Fruit fly (Drosophila melanogaster) whole organism, embryonic: ENCODE measurements around the gene CG7810.

ENCODE experiments used
- Abd-B ChIP-seq: fragments of 200-800 bp; sonication (Bioruptor generic); optimal IDR thresholded peaks from 2 replicates; lab custom pipeline; 2018; ENCODE audit warnings: missing biosample characterization, mild to moderate bottlenecking, missing genetic modification characterization, moderate library complexity
- Atf3 ChIP-seq: fragments of 200-800 bp; sonication (Bioruptor generic); optimal IDR thresholded peaks from 3 replicates; lab custom pipeline; 2016; ENCODE audit warnings: missing biosample characterization, missing genetic modification characterization
- Atf6 ChIP-seq: fragments of 200-800 bp; sonication (Bioruptor generic); IDR thresholded peaks from 2 replicates; pipeline ENCODE4 v1.3.6; 2022; ENCODE audit warnings: missing biosample characterization, missing genetic modification characterization
- Blimp-1 ChIP-seq: fragments of 200-800 bp; sonication (Bioruptor generic); optimal IDR thresholded peaks from 3 replicates; lab custom pipeline; 2018; ENCODE audit warnings: missing biosample characterization, missing genetic modification characterization, mild to moderate bottlenecking, moderate library complexity, missing genetic modification reagents
- CG12236 ChIP-seq: fragments of 200-800 bp; sonication (Bioruptor generic); optimal IDR thresholded peaks from 2 replicates; lab custom pipeline; 2016; ENCODE audit warnings: missing biosample characterization, missing genetic modification characterization
- CG12299 ChIP-seq: fragments of 200-800 bp; sonication (Bioruptor generic); optimal IDR thresholded peaks from 2 replicates; lab custom pipeline; 2018; ENCODE audit warnings: missing biosample characterization, mild to moderate bottlenecking, missing genetic modification characterization
- CG18764 ChIP-seq: fragments of 200-800 bp; sonication (Bioruptor generic); optimal IDR thresholded peaks from 3 replicates; lab custom pipeline; 2016; ENCODE audit warnings: missing biosample characterization, missing genetic modification characterization
- CG2199 ChIP-seq: fragments of 200-800 bp; sonication (Bioruptor generic); IDR thresholded peaks from 3 replicates; pipeline ENCODE4 v1.3.6; 2022; ENCODE audit warnings: missing biosample characterization, missing genetic modification characterization
- CG2889 ChIP-seq: fragments of 200-800 bp; sonication (Bioruptor generic); IDR thresholded peaks from 3 replicates; pipeline ENCODE4 v1.3.6; 2022; ENCODE audit warnings: missing biosample characterization, missing genetic modification characterization
- CG32772 ChIP-seq: fragments of 200-800 bp; sonication (Bioruptor generic); IDR thresholded peaks from 2 replicates; pipeline ENCODE4 v1.3.6; 2022; ENCODE audit warnings: missing biosample characterization, missing genetic modification characterization
- CG4282 ChIP-seq: fragments of 200-800 bp; sonication (Bioruptor generic); optimal IDR thresholded peaks from 2 replicates; lab custom pipeline; 2016; ENCODE audit warnings: missing biosample characterization, missing genetic modification characterization
- CG4820 ChIP-seq: fragments of 200-800 bp; sonication (Bioruptor generic); optimal IDR thresholded peaks from 3 replicates; lab custom pipeline; 2016; ENCODE audit warnings: missing biosample characterization, missing genetic modification characterization
- CG6254 ChIP-seq: fragments of 200-800 bp; sonication (Bioruptor generic); optimal IDR thresholded peaks from 3 replicates; lab custom pipeline; 2017; ENCODE audit warnings: mild to moderate bottlenecking, missing biosample characterization, missing genetic modification reagents, missing genetic modification characterization
- CG6272 ChIP-seq: fragments of 200-800 bp; sonication (Bioruptor generic); IDR thresholded peaks from 2 replicates; pipeline ENCODE4 v1.3.6; 2022; ENCODE audit warnings: missing biosample characterization, missing genetic modification characterization
- CG6791 ChIP-seq: fragments of 200-800 bp; sonication (Bioruptor generic); IDR thresholded peaks from 3 replicates; pipeline ENCODE4 v1.3.6; 2022; ENCODE audit warnings: missing biosample characterization, missing genetic modification characterization; ENCODE audit not compliant: partially characterized antibody
- Dp ChIP-seq: fragments of 200-800 bp; sonication (Bioruptor generic); optimal IDR thresholded peaks from 2 replicates; lab custom pipeline; 2018; ENCODE audit warnings: missing biosample characterization, mild to moderate bottlenecking, missing genetic modification characterization, moderate library complexity
- Elba2 ChIP-seq: fragments of 200-800 bp; sonication (Bioruptor generic); optimal IDR thresholded peaks from 3 replicates; lab custom pipeline; 2016; ENCODE audit warnings: missing biosample characterization, missing genetic modification characterization
- Ets65A ChIP-seq: fragments of 200-800 bp; sonication (Bioruptor generic); peaks from one replicate; lab custom pipeline; 2016; ENCODE audit warnings: missing biosample characterization, missing genetic modification characterization
- Fer2 ChIP-seq: fragments of 200-800 bp; sonication (Bioruptor generic); optimal IDR thresholded peaks from 2 replicates; lab custom pipeline; 2018; ENCODE audit warnings: missing biosample characterization, mild to moderate bottlenecking, missing genetic modification characterization, moderate library complexity
- Fer3 ChIP-seq: fragments of 200-800 bp; sonication (Bioruptor generic); optimal IDR thresholded peaks from 2 replicates; lab custom pipeline; 2018; ENCODE audit warnings: missing biosample characterization, mild to moderate bottlenecking, missing genetic modification characterization, moderate library complexity
- HmgZ ChIP-seq: fragments of 200-800 bp; sonication (Bioruptor generic); optimal IDR thresholded peaks from 2 replicates; lab custom pipeline; 2018; ENCODE audit warnings: missing biosample characterization, mild to moderate bottlenecking, missing genetic modification characterization
- Hr39 ChIP-seq: fragments of >200 bp; optimal IDR thresholded peaks from 2 replicates; lab custom pipeline; 2017
- Kr ChIP-seq: fragments of 200-800 bp; sonication (Bioruptor generic); optimal IDR thresholded peaks from 2 replicates; lab custom pipeline; 2017; ENCODE audit warnings: missing biosample characterization, mild to moderate bottlenecking, missing genetic modification characterization
- MTF-1 ChIP-seq: fragments of 200-800 bp; sonication (Bioruptor generic); optimal IDR thresholded peaks from 2 replicates; lab custom pipeline; 2018; ENCODE audit warnings: missing biosample characterization, mild to moderate bottlenecking, missing genetic modification characterization, borderline replicate concordance
- Meics ChIP-seq: fragments of 200-800 bp; sonication (Bioruptor generic); optimal IDR thresholded peaks from 2 replicates; lab custom pipeline; 2017; ENCODE audit warnings: missing biosample characterization, mild to moderate bottlenecking, missing genetic modification characterization
- NfI ChIP-seq: fragments of 200-800 bp; sonication (Bioruptor generic); optimal IDR thresholded peaks from 3 replicates; lab custom pipeline; 2018; ENCODE audit warnings: missing biosample characterization, mild to moderate bottlenecking, missing genetic modification characterization, moderate library complexity
- ap ChIP-seq: fragments of 200-800 bp; sonication (Bioruptor generic); IDR thresholded peaks from 2 replicates; pipeline ENCODE4 v1.3.6; 2022; ENCODE audit warnings: missing biosample characterization, missing genetic modification characterization
- ara ChIP-seq: fragments of 200-800 bp; sonication (Bioruptor generic); IDR thresholded peaks from 2 replicates; pipeline ENCODE4 v1.3.6; 2022; ENCODE audit warnings: missing biosample characterization, missing genetic modification characterization
- chm ChIP-seq: fragments of 200-800 bp; sonication (Bioruptor generic); IDR thresholded peaks from 2 replicates; pipeline ENCODE4 v1.3.6; 2022; ENCODE audit warnings: missing biosample characterization, missing genetic modification characterization
- dan ChIP-seq: fragments of 200-800 bp; sonication (Bioruptor generic); IDR thresholded peaks from 2 replicates; pipeline ENCODE4 v1.3.6; 2022; ENCODE audit warnings: missing biosample characterization, missing genetic modification characterization
- dm ChIP-seq: fragments of 200-800 bp; sonication (Bioruptor generic); optimal IDR thresholded peaks from 3 replicates; lab custom pipeline; 2016; ENCODE audit warnings: missing biosample characterization, missing genetic modification characterization
- dysf ChIP-seq: fragments of 200-800 bp; sonication (Bioruptor generic); IDR thresholded peaks from 3 replicates; pipeline ENCODE4 v1.3.6; 2022; ENCODE audit warnings: missing biosample characterization, missing genetic modification characterization
- ems ChIP-seq: fragments of 200-800 bp; sonication (Bioruptor generic); optimal IDR thresholded peaks from 3 replicates; lab custom pipeline; 2016; ENCODE audit warnings: missing biosample characterization, missing genetic modification characterization
- fd3F ChIP-seq: fragments of 200-800 bp; sonication (Bioruptor generic); optimal IDR thresholded peaks from 2 replicates; lab custom pipeline; 2018; ENCODE audit warnings: missing biosample characterization, mild to moderate bottlenecking, missing genetic modification characterization, moderate library complexity
- gcm ChIP-seq: fragments of 200-800 bp; sonication (Bioruptor generic); optimal IDR thresholded peaks from 2 replicates; lab custom pipeline; 2019; ENCODE audit warnings: missing biosample characterization, mild to moderate bottlenecking, missing genetic modification characterization, moderate library complexity
- gt ChIP-seq: fragments of 200-800 bp; sonication (Bioruptor generic); IDR thresholded peaks from 2 replicates; pipeline ENCODE4 v1.3.6; 2022; ENCODE audit warnings: missing biosample characterization, missing genetic modification characterization
- hb ChIP-seq: fragments of 200-800 bp; sonication (Bioruptor generic); IDR thresholded peaks from 3 replicates; pipeline ENCODE4 v1.3.6; 2022; ENCODE audit warnings: missing biosample characterization, missing genetic modification characterization; ENCODE audit not compliant: partially characterized antibody
- kay ChIP-seq: fragments of 200-800 bp; sonication (Bioruptor generic); optimal IDR thresholded peaks from 2 replicates; lab custom pipeline; 2016; ENCODE audit warnings: missing biosample characterization, missing genetic modification characterization
- ken ChIP-seq: fragments of 200-800 bp; sonication (Bioruptor generic); IDR thresholded peaks from 3 replicates; pipeline ENCODE4 v1.3.6; 2022; ENCODE audit warnings: missing biosample characterization, missing genetic modification characterization
- lov ChIP-seq, 2 experiments: fragments of 200-800 bp in 1 of 2; fragments of >200 bp in 1 of 2; sonication (Bioruptor generic) in 1 of 2; IDR thresholded peaks in 1 of 2; optimal IDR thresholded peaks in 1 of 2; 2 replicates in 1 of 2; 3 replicates in 1 of 2; pipeline versions ENCODE4 v1.3.6 to Lab custom; 2017 to 2022; ENCODE audit warnings: missing biosample characterization in 1 of 2, missing genetic modification characterization in 1 of 2
- pan ChIP-seq, 4 experiments: fragments of >200 bp in 3 of 4; fragments of 200-800 bp in 1 of 4; sonication (Bioruptor generic) in 1 of 4; optimal IDR thresholded peaks in 3 of 4; IDR thresholded peaks in 1 of 4; 2 replicates each; pipeline versions ENCODE4 v1.3.6 to Lab custom; 2017 to 2022; ENCODE audit warnings: missing biosample characterization in 2 of 4, missing genetic modification characterization in 2 of 4, mixed read lengths in 1 of 4
- pb ChIP-seq: fragments of 200-800 bp; sonication (Bioruptor generic); optimal IDR thresholded peaks from 3 replicates; lab custom pipeline; 2016; ENCODE audit warnings: missing biosample characterization, missing genetic modification characterization
- peb ChIP-seq: fragments of 200-800 bp; sonication (Bioruptor generic); IDR thresholded peaks from 2 replicates; pipeline ENCODE4 v1.3.6; 2022; ENCODE audit warnings: missing biosample characterization, missing genetic modification characterization
- psq ChIP-seq: fragments of 200-800 bp; sonication (Bioruptor generic); optimal IDR thresholded peaks from 2 replicates; lab custom pipeline; 2017; ENCODE audit warnings: missing biosample characterization, missing genetic modification characterization
- run ChIP-seq: fragments of 200-800 bp; sonication (Bioruptor generic); optimal IDR thresholded peaks from 3 replicates; lab custom pipeline; 2018; ENCODE audit warnings: missing biosample characterization, mild to moderate bottlenecking, missing genetic modification characterization
- sob ChIP-seq: fragments of 200-800 bp; sonication (Bioruptor generic); IDR thresholded peaks from 2 replicates; pipeline ENCODE4 v1.3.6; 2022; ENCODE audit warnings: missing biosample characterization, missing genetic modification characterization
- twi ChIP-seq: fragments of 200-800 bp; optimal IDR thresholded peaks from 2 replicates; lab custom pipeline; 2019; ENCODE audit warnings: missing biosample characterization, mild to moderate bottlenecking, missing genetic modification characterization, moderate library complexity
- usp ChIP-seq: fragments of >200 bp; optimal IDR thresholded peaks from 2 replicates; lab custom pipeline; 2017; ENCODE audit warnings: missing biosample characterization, missing genetic modification characterization
- vnd ChIP-seq: fragments of 200-800 bp; sonication (Bioruptor generic); IDR thresholded peaks from 3 replicates; pipeline ENCODE4 v1.3.6; 2022; ENCODE audit warnings: missing biosample characterization, missing genetic modification characterization; ENCODE audit not compliant: partially characterized antibody

Gene CG7810

dm6 chr2L:8279400-8280065 lies 31.5 kb downstream of the CG7810 start (continued):
- TF ChIP-seq Dp (GFP tag; lab: Kevin White, UChicago), result no peak
- TF ChIP-seq Abd-B (GFP tag; lab: Kevin White, UChicago), result peak; percentile 36
- peak; percentile 44 for TF ChIP-seq CG6272 (GFP tag; lab: Robert Waterston, UW)
- peak; percentile 56 for TF ChIP-seq Atf3 (GFP tag; lab: Kevin White, UChicago)
- no peak for TF ChIP-seq run
- no peak for TF ChIP-seq CG4282 (GFP tag; lab: Kevin White, UChicago)
- peak; percentile 81; the same call in 2 of the 3 replicates for TF ChIP-seq CG2199 (GFP tag; lab: Robert Waterston, UW)
- TF ChIP-seq vnd (GFP tag; lab: Robert Waterston, UW), result no peak
- peak; percentile 6; the same call in 1 of the 2 replicates for TF ChIP-seq sob (GFP tag; lab: Robert Waterston, UW)
- TF ChIP-seq dm (GFP tag; lab: Kevin White, UChicago), result peak; percentile 16
- no peak for TF ChIP-seq kay (GFP tag; lab: Kevin White, UChicago)
- no peak for TF ChIP-seq gt (GFP tag; lab: Robert Waterston, UW)
- peak; percentile 30 for TF ChIP-seq ems (GFP tag; lab: Kevin White, UChicago)
- peak; percentile 79 for TF ChIP-seq Ets65A (GFP tag; lab: Kevin White, UChicago)
- no peak for TF ChIP-seq CG6791
- TF ChIP-seq Atf6 (GFP tag; lab: Robert Waterston, UW), result no peak
- no peak for TF ChIP-seq CG2889 (GFP tag; lab: Robert Waterston, UW)
- peak; percentile 75 for TF ChIP-seq CG6254 (GFP tag; lab: Kevin White, UChicago)
- TF ChIP-seq MTF-1 (GFP tag; lab: Kevin White, UChicago), result peak; percentile 48
- TF ChIP-seq CG32772 (GFP tag; lab: Robert Waterston, UW), result 0 out of 2 replicates have a peak, but pooled peaks have one; percentile 26
- TF ChIP-seq pan (optimal IDR thresholded peaks at IDR 0.05; lab: Kevin White, UChicago), result no peak
- peak in 1 of 2 experiments; percentile 42 for TF ChIP-seq pan (GFP tag; optimal IDR thresholded peaks at IDR 0.05 in 1 of 2, IDR thresholded peaks at IDR 0.05 in 1 of 2)
- TF ChIP-seq HmgZ (tag; lab: Kevin White, UChicago), result no peak
- peak; percentile 42; the same call in 1 of the 2 replicates for TF ChIP-seq peb
- peak; percentile 40; the same call in 1 of the 2 replicates for TF ChIP-seq dan
- TF ChIP-seq fd3F (GFP tag; lab: Kevin White, UChicago), result no peak
- TF ChIP-seq Blimp-1 (GFP tag; lab: Kevin White, UChicago), result peak; percentile 78
- TF ChIP-seq pb (GFP tag; lab: Kevin White, UChicago), result no peak
- peak; percentile 71; the same call in 1 of the 2 replicates for TF ChIP-seq chm (GFP tag; lab: Robert Waterston, UW)
- peak; percentile 68 for TF ChIP-seq twi (tag; lab: Kevin White, UChicago)
- no peak for TF ChIP-seq psq (GFP tag; lab: Kevin White, UChicago)
- peak; percentile 33; the same call in 1 of the 3 replicates for TF ChIP-seq dysf (GFP tag; lab: Robert Waterston, UW)
- peak; percentile 15 for TF ChIP-seq CG12236 (GFP tag; lab: Kevin White, UChicago)
- TF ChIP-seq Elba2 (GFP tag; lab: Kevin White, UChicago), result no peak
- TF ChIP-seq ken (GFP tag; lab: Robert Waterston, UW), result peak; percentile 50; the same call in 1 of the 3 replicates
- TF ChIP-seq usp (GFP tag; lab: Kevin White, UChicago), result no peak
- TF ChIP-seq CG18764 (GFP tag; lab: Kevin White, UChicago), result peak; percentile 24
- TF ChIP-seq Kr, result no peak
- TF ChIP-seq lov (optimal IDR thresholded peaks at IDR 0.05; lab: Kevin White, UChicago), result no peak
- peak; percentile 71; the same call in 1 of the 3 replicates for TF ChIP-seq lov (GFP tag; IDR thresholded peaks at IDR 0.05; lab: Robert Waterston, UW)
- TF ChIP-seq ap (GFP tag; lab: Robert Waterston, UW), result no peak
- no peak for TF ChIP-seq CG12299 (tag; lab: Kevin White, UChicago)
- TF ChIP-seq Meics (GFP tag; lab: Kevin White, UChicago), result peak; percentile 4
- no peak for TF ChIP-seq Fer2
- TF ChIP-seq NfI (GFP tag; lab: Kevin White, UChicago), result peak; percentile 2
- no peak for TF ChIP-seq hb (GFP tag; lab: Robert Waterston, UW)
- peak; percentile 74 for TF ChIP-seq CG4820 (GFP tag; lab: Kevin White, UChicago)
- TF ChIP-seq gcm (GFP tag; lab: Kevin White, UChicago), result peak; percentile 52
- TF ChIP-seq Hr39 (lab: Kevin White, UChicago), result no peak
- peak; percentile 82 for TF ChIP-seq ara (GFP tag; lab: Robert Waterston, UW)
- TF ChIP-seq Fer3 (tag; lab: Kevin White, UChicago), result peak; percentile 11
